Worm (Caenorhabditis elegans) whole organism, L3 larva: ENCODE data around the gene exos-4.2.

Experiments used
- ceh-82 ChIP-seq: fragments of 150-350 bp; optimal IDR thresholded peaks from 2 replicates; lab custom pipeline; 2014; ENCODE audit warnings: missing biosample characterization, missing genetic modification characterization
- ceh-9 ChIP-seq: sonication (generic microtip); optimal IDR thresholded peaks from 2 replicates; lab custom pipeline; 2018; ENCODE audit warnings: missing biosample characterization, missing genetic modification characterization
- jun-1 ChIP-seq: fragments of 150-350 bp; optimal IDR thresholded peaks from 2 replicates; lab custom pipeline; 2014; ENCODE audit warnings: missing biosample characterization, missing genetic modification reagents, missing genetic modification characterization
- lin-15B ChIP-seq: fragments of 150-350 bp; optimal IDR thresholded peaks from 2 replicates; lab custom pipeline; 2014; ENCODE audit warnings: missing biosample characterization, missing genetic modification characterization
- lin-39 ChIP-seq: fragments of 150-350 bp; optimal IDR thresholded peaks from 2 replicates; lab custom pipeline; 2018; ENCODE audit warnings: missing biosample characterization, missing genetic modification reagents, missing genetic modification characterization
- nhr-11 ChIP-seq: fragments of 150-350 bp; optimal IDR thresholded peaks from 2 replicates; lab custom pipeline; 2014; ENCODE audit warnings: missing biosample characterization, missing genetic modification characterization
- nhr-25 ChIP-seq: sonication (generic microtip); optimal IDR thresholded peaks from 2 replicates; lab custom pipeline; 2017; ENCODE audit warnings: missing biosample characterization, missing genetic modification characterization
- pqm-1 ChIP-seq: fragments of 150-350 bp; optimal IDR thresholded peaks from 2 replicates; lab custom pipeline; 2017; ENCODE audit warnings: missing biosample characterization, missing genetic modification characterization, inconsistent platforms
- skn-1 ChIP-seq: fragments of 150-350 bp; optimal IDR thresholded peaks from 2 replicates; lab custom pipeline; 2014; ENCODE audit warnings: missing biosample characterization, missing genetic modification characterization
- snpc-4 ChIP-seq: fragments of 150-350 bp; optimal IDR thresholded peaks from 2 replicates; lab custom pipeline; 2014; ENCODE audit warnings: missing biosample characterization, missing genetic modification characterization

DNA sequence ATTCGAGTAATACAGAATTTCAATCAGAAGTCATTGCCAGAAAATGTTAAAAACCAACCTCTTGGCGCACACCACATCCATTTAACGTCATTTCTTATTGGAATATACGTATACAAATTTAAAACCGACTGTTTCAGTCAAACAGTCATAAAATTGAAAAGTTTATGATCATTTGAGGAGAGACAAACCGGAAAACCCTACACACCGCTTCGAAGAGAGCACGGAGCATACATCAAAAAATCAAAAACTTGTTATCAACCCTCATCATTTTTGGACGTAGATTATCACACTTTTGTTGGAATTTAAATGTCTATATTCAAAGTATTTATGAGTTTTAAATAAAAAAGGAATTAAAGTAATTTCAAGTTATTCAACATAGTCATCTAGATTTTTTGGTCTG is 31.0 kb downstream of the exos-4.2 start, which contains the start of gene T24C4.10:
- TF ChIP-seq lin-39 (tag; lab: Kevin White, UChicago) (no peak), nhr-25 (tag; lab: Kevin White, UChicago) (no peak), ceh-82 (tag; lab: Kevin White, UChicago) (no peak), jun-1 (tag; lab: Kevin White, UChicago) (no peak), lin-15B (tag; lab: Kevin White, UChicago) (no peak), pqm-1 (tag; lab: Kevin White, UChicago) (peak; percentile 48), snpc-4 (tag; lab: Kevin White, UChicago) (no peak), nhr-11 (tag; lab: Kevin White, UChicago) (no peak), skn-1 (tag; lab: Kevin White, UChicago) (no peak), ceh-9 (tag; lab: Kevin White, UChicago) (no peak)
